Worm (Caenorhabditis elegans) whole organism, L1 larva: ENCODE measurements around the gene Y43F8B.11.

Source experiments
- C34B4.2 ChIP-seq: sonication (generic microtip); optimal IDR thresholded peaks from 2 replicates; lab custom pipeline; 2017; ENCODE audit warnings: mild to moderate bottlenecking, missing genetic modification characterization, missing compliant biosample characterization
- F16B12.6 ChIP-seq: fragments of 150-350 bp; optimal IDR thresholded peaks from 2 replicates; lab custom pipeline; 2014; ENCODE audit warnings: missing biosample characterization, missing genetic modification characterization
- Y116A8C.19 ChIP-seq: sonication (generic microtip); optimal IDR thresholded peaks from 2 replicates; lab custom pipeline; 2016; ENCODE audit warnings: missing compliant biosample characterization, missing genetic modification characterization, borderline replicate concordance
- aly-2 ChIP-seq: fragments of 150-350 bp; optimal IDR thresholded peaks from 2 replicates; lab custom pipeline; 2014; ENCODE audit warnings: missing biosample characterization, missing genetic modification characterization
- blmp-1 ChIP-seq: fragments of 150-350 bp; optimal IDR thresholded peaks from 2 replicates; lab custom pipeline; 2014; ENCODE audit warnings: missing biosample characterization, missing genetic modification characterization
- ceh-8 ChIP-seq: fragments of 200-800 bp; sonication (Bioruptor generic); optimal IDR thresholded peaks from 2 replicates; lab custom pipeline; 2018; ENCODE audit warnings: mild to moderate bottlenecking, missing genetic modification characterization, moderate library complexity, missing compliant biosample characterization
- ceh-88 ChIP-seq: fragments of 200-800 bp; sonication (Bioruptor generic); IDR thresholded peaks from 2 replicates; pipeline ENCODE4 v1.3.6; 2022; ENCODE audit warnings: missing genetic modification characterization, missing compliant biosample characterization
- ces-1 ChIP-seq: fragments of 150-350 bp; optimal IDR thresholded peaks from 2 replicates; lab custom pipeline; 2014; ENCODE audit warnings: missing biosample characterization, missing genetic modification reagents, missing genetic modification characterization
- efl-1 ChIP-seq, 4 experiments: fragments of 150-350 bp; optimal IDR thresholded peaks in 3 of 4; peaks in 1 of 4; 1 replicate in 1 of 4; 2 replicates in 3 of 4; lab custom pipeline; 2014; ENCODE audit warnings: missing biosample characterization in 2 of 4, missing genetic modification characterization in 2 of 4, missing genetic modification reagents in 2 of 4
- efl-3 ChIP-seq: fragments of 200-800 bp; sonication (Bioruptor generic); optimal IDR thresholded peaks from 2 replicates; lab custom pipeline; 2018; ENCODE audit warnings: mild to moderate bottlenecking, missing genetic modification characterization, missing compliant biosample characterization
- egl-13 ChIP-seq: sonication (generic microtip); optimal IDR thresholded peaks from 2 replicates; lab custom pipeline; 2016; ENCODE audit warnings: missing genotype, missing genetic modification reagents, missing genetic modification characterization, missing compliant biosample characterization
- egl-27 ChIP-seq, 2 experiments: fragments of 150-350 bp in 1 of 2; sonication (generic microtip); optimal IDR thresholded peaks; 3 replicates each; lab custom pipeline; 2017 to 2018; ENCODE audit warnings: missing biosample characterization in 2 of 2, missing genetic modification characterization in 2 of 2, missing genetic modification reagents in 2 of 2
- elt-2 ChIP-seq: sonication (generic microtip); optimal IDR thresholded peaks from 2 replicates; lab custom pipeline; 2016; ENCODE audit warnings: missing genetic modification characterization, mild to moderate bottlenecking, inconsistent platforms, missing compliant biosample characterization, missing genetic modification reagents
- elt-3 ChIP-seq, 6 experiments: fragments of 150-350 bp in 1 of 6; sonication (generic microtip); optimal IDR thresholded peaks; 2 replicates each; lab custom pipeline; 2017 to 2018; ENCODE audit warnings: missing biosample characterization in 6 of 6, missing genetic modification characterization in 6 of 6, inconsistent platforms in 1 of 6
- ets-5 ChIP-seq: fragments of 200-800 bp; sonication (Bioruptor generic); IDR thresholded peaks from 2 replicates; pipeline ENCODE4 v1.3.6; 2022; ENCODE audit warnings: missing genetic modification characterization, missing compliant biosample characterization
- fkh-4 ChIP-seq: sonication (generic microtip); optimal IDR thresholded peaks from 2 replicates; lab custom pipeline; 2016; ENCODE audit warnings: missing compliant biosample characterization, missing genetic modification characterization, borderline replicate concordance
- fos-1 ChIP-seq: fragments of 150-350 bp; optimal IDR thresholded peaks from 2 replicates; lab custom pipeline; 2014; ENCODE audit warnings: missing biosample characterization, missing genetic modification characterization
- grh-1 ChIP-seq: fragments of 200-800 bp; sonication (Bioruptor generic); IDR thresholded peaks from 2 replicates; pipeline ENCODE4 v1.3.6; 2022; ENCODE audit warnings: missing genetic modification reagents, missing genetic modification characterization, missing compliant biosample characterization
- hlh-4 ChIP-seq: sonication (generic microtip); optimal IDR thresholded peaks from 2 replicates; lab custom pipeline; 2016; ENCODE audit warnings: mild to moderate bottlenecking, missing genetic modification characterization, missing compliant biosample characterization
- hpl-2 ChIP-seq: fragments of 150-350 bp; optimal IDR thresholded peaks from 2 replicates; lab custom pipeline; 2014; ENCODE audit warnings: missing biosample characterization, missing genetic modification reagents, missing genetic modification characterization
- lin-13 ChIP-seq: fragments of 150-350 bp; optimal IDR thresholded peaks from 2 replicates; lab custom pipeline; 2014; ENCODE audit warnings: missing biosample characterization, missing genetic modification reagents, missing genetic modification characterization
- lin-14 ChIP-seq: fragments of 200-800 bp; sonication (Bioruptor generic); optimal IDR thresholded peaks from 2 replicates; lab custom pipeline; 2018; ENCODE audit warnings: mild to moderate bottlenecking, missing genetic modification characterization, moderate library complexity, missing compliant biosample characterization
- lin-15B ChIP-seq: fragments of 150-350 bp; sonication (generic microtip); optimal IDR thresholded peaks from 3 replicates; lab custom pipeline; 2014; ENCODE audit warnings: missing biosample characterization, missing genetic modification characterization
- mdl-1 ChIP-seq, 2 experiments: fragments of 150-350 bp; optimal IDR thresholded peaks; 2 replicates each; lab custom pipeline; 2014 to 2017; ENCODE audit warnings: missing biosample characterization in 2 of 2, missing genetic modification characterization in 2 of 2, inconsistent platforms in 1 of 2
- mep-1 ChIP-seq: fragments of 150-350 bp; optimal IDR thresholded peaks from 2 replicates; lab custom pipeline; 2014; ENCODE audit warnings: missing biosample characterization, missing genetic modification characterization
- nhr-28 ChIP-seq: fragments of 150-350 bp; optimal IDR thresholded peaks from 2 replicates; lab custom pipeline; 2014; ENCODE audit warnings: missing biosample characterization, missing genetic modification characterization
- nhr-47 ChIP-seq: sonication (generic microtip); optimal IDR thresholded peaks from 2 replicates; lab custom pipeline; 2016; ENCODE audit warnings: mild to moderate bottlenecking, missing genetic modification characterization, moderate library complexity, missing compliant biosample characterization
- nhr-84 ChIP-seq: sonication (generic microtip); optimal IDR thresholded peaks from 2 replicates; lab custom pipeline; 2017; ENCODE audit warnings: missing biosample characterization, missing genetic modification characterization
- nhr-85 ChIP-seq: sonication (generic microtip); peaks from one replicate; lab custom pipeline; 2016; ENCODE audit warnings: missing genetic modification characterization, inconsistent platforms, missing compliant biosample characterization
- nhr-90 ChIP-seq: sonication (generic microtip); optimal IDR thresholded peaks from 2 replicates; lab custom pipeline; 2016; ENCODE audit warnings: mild to moderate bottlenecking, missing genetic modification characterization, missing compliant biosample characterization; ENCODE audit not compliant: poor library complexity
- pag-3 ChIP-seq: sonication (generic microtip); optimal IDR thresholded peaks from 2 replicates; lab custom pipeline; 2017; ENCODE audit warnings: missing genetic modification characterization, mild to moderate bottlenecking, missing compliant biosample characterization, antibody characterized with exemption, borderline replicate concordance; ENCODE audit not compliant: insufficient read depth
- pqm-1 ChIP-seq: sonication (generic microtip); optimal IDR thresholded peaks from 3 replicates; lab custom pipeline; 2017; ENCODE audit warnings: missing biosample characterization, missing genetic modification characterization
- rnt-1 ChIP-seq: sonication (generic microtip); optimal IDR thresholded peaks from 2 replicates; lab custom pipeline; 2016; ENCODE audit warnings: mild to moderate bottlenecking, missing genetic modification characterization, moderate library complexity, missing compliant biosample characterization
- skn-1 ChIP-seq: fragments of 150-350 bp; optimal IDR thresholded peaks from 2 replicates; lab custom pipeline; 2014; ENCODE audit warnings: missing biosample characterization, missing genetic modification characterization
- snu-23 ChIP-seq: sonication (generic microtip); optimal IDR thresholded peaks from 2 replicates; lab custom pipeline; 2016; ENCODE audit warnings: missing genetic modification characterization, missing compliant biosample characterization
- sox-4 ChIP-seq: sonication (generic microtip); optimal IDR thresholded peaks from 2 replicates; lab custom pipeline; 2016; ENCODE audit warnings: missing genetic modification characterization, missing compliant biosample characterization
- sptf-1 ChIP-seq: fragments of 150-350 bp; optimal IDR thresholded peaks from 2 replicates; lab custom pipeline; 2014; ENCODE audit warnings: missing biosample characterization, missing genetic modification characterization
- sup-37 ChIP-seq: fragments of 200-800 bp; sonication (Bioruptor generic); optimal IDR thresholded peaks from 2 replicates; lab custom pipeline; 2018; ENCODE audit warnings: mild to moderate bottlenecking, missing genetic modification characterization, missing compliant biosample characterization
- tbx-2 ChIP-seq: sonication (generic microtip); optimal IDR thresholded peaks from 2 replicates; lab custom pipeline; 2016; ENCODE audit warnings: missing genetic modification characterization, missing compliant biosample characterization
- unc-130 ChIP-seq: fragments of 150-350 bp; optimal IDR thresholded peaks from 2 replicates; lab custom pipeline; 2017; ENCODE audit warnings: missing biosample characterization, missing genetic modification characterization, inconsistent platforms
- unc-86 ChIP-seq: sonication (generic microtip); optimal IDR thresholded peaks from 2 replicates; lab custom pipeline; 2016; ENCODE audit warnings: missing genetic modification characterization, missing compliant biosample characterization
- unc-98 ChIP-seq: fragments of 200-800 bp; sonication (Bioruptor generic); IDR thresholded peaks from 2 replicates; pipeline ENCODE4 v1.3.6; 2022; ENCODE audit warnings: missing genetic modification characterization, missing compliant biosample characterization
- zip-4 ChIP-seq: fragments of 200-800 bp; sonication (Bioruptor generic); optimal IDR thresholded peaks from 2 replicates; lab custom pipeline; 2018; ENCODE audit warnings: mild to moderate bottlenecking, missing genetic modification characterization, moderate library complexity, missing compliant biosample characterization

Gene Y43F8B.11

DNA sequence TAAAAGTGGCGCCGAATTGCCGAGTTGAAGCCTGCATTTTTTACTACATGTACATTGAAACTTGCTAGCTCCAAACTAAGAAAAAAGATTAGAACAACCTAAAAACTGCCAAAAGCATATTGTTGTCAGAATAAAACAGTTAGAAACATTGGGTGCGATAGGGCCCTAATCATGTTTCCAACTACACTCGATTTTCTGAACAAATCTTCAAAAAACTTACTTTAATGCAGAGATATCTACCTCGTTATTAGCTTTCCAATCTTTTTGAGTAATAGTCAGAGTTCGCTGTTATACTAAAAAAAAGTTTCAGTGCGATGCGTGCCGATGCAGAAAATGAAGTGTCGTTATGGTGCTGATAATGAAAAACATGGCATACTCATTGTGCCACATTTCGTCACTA, 14.8 kb upstream of the Y43F8B.11 start, which contains the start of the genes Y43F8B.13 and Y43F8B.14:
Y43F8B.13 (plus strand) TSS at position 301 of the 400 bp plus-strand sequence.
Y43F8B.14 (minus strand) TSS at position 322 of the 400 bp plus-strand sequence.
- no peak for TF ChIP-seq grh-1 (GFP tag; lab: Robert Waterston, UW)
- no peak for TF ChIP-seq snu-23
- TF ChIP-seq unc-130, result no peak
- TF ChIP-seq pqm-1 (tag; lab: Kevin White, UChicago), result no peak
- TF ChIP-seq nhr-90 (tag; lab: Kevin White, UChicago), result no peak
- TF ChIP-seq nhr-84, result no peak
- no peak for TF ChIP-seq efl-3
- no peak for TF ChIP-seq fos-1
- TF ChIP-seq nhr-47, result no peak
- no peak for TF ChIP-seq egl-27 (tag; optimal IDR thresholded peaks at IDR 0.05; lab: Kevin White, UChicago)
- TF ChIP-seq ets-5 (GFP tag; lab: Robert Waterston, UW), result no peak
- TF ChIP-seq C34B4.2, result no peak
- no peak for TF ChIP-seq ces-1 (GFP tag; lab: Kevin White, UChicago)
- no peak for TF ChIP-seq lin-15B (tag; lab: Kevin White, UChicago)
- TF ChIP-seq unc-86 (tag; lab: Kevin White, UChicago), result no peak
- no peak for TF ChIP-seq sup-37 (GFP tag; lab: Kevin White, UChicago)
- no peak for TF ChIP-seq ceh-8 (GFP tag; lab: Kevin White, UChicago)
- no peak for TF ChIP-seq F16B12.6 (tag; lab: Kevin White, UChicago)
- TF ChIP-seq lin-14 (GFP tag; lab: Kevin White, UChicago), result no peak
- TF ChIP-seq elt-2 (tag; lab: Kevin White, UChicago), result no peak

DNA sequence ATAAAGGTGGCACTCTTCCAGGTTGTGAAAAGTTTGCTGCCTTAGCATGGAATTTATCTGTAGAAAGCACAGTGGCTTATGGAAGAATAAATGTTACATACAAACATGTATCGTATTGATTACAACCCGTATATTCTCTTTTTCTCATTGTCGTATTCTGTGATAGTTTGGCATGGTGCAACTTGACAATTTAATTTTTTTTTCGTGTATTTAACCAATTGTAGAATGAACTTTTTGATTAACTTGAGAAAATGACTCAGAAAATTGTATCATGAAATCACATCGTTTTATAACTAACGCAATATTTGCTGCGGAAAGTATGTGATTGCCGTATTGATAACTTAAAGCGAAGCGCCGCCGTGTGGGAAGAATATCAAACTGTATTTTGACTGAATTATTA, 13.4 kb upstream of the Y43F8B.11 start, which contains the start of gene Y43F8B.24:
Y43F8B.24 (plus strand) TSS at position 301 of the 400 bp plus-strand sequence.
- TF ChIP-seq efl-1 (optimal IDR thresholded peaks at IDR 0.05; lab: Kevin White, UChicago), result no peak
- peak in 1 of 2 experiments; percentile 52 for TF ChIP-seq efl-1 (GFP tag; optimal IDR thresholded peaks at IDR 0.05 in 1 of 2; lab: Kevin White, UChicago)
- TF ChIP-seq lin-13 (GFP tag; lab: Kevin White, UChicago), result no peak
- TF ChIP-seq aly-2 (tag; lab: Kevin White, UChicago), result no peak
- TF ChIP-seq Y116A8C.19, result no peak

DNA sequence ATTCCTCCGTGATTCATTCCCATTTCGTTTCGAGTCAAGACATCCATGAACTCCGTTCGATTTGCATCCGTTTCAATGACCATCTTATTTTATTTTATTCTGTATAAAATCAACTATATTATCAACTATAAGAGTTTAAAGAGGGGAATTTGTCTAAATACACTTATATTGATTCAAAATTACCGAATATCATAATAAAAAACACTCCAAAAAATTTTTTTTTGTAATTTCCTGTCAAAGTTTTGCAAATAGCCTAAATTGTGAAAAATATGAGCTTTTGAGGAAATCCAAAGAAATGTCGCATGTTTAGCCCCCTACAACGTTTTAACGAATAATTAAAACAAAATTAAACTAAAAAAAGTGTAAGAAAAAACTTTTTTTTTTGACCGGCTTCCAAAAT, 8.5 kb upstream of the Y43F8B.11 start, which contains the start of gene Y43F8B.15:
Y43F8B.15 (minus strand) TSS at position 101 of the 400 bp plus-strand sequence.
- TF ChIP-seq egl-13, result no peak
- no peak for TF ChIP-seq ets-5 (GFP tag; lab: Robert Waterston, UW)
- TF ChIP-seq skn-1 (tag; lab: Kevin White, UChicago), result no peak
- no peak for TF ChIP-seq elt-2 (tag; lab: Kevin White, UChicago)
- no peak for TF ChIP-seq nhr-28 (tag; lab: Kevin White, UChicago)
- no peak for TF ChIP-seq rnt-1
- TF ChIP-seq fkh-4 (tag; lab: Kevin White, UChicago), result no peak
- TF ChIP-seq hpl-2, result no peak
- no peak for TF ChIP-seq mdl-1 (tag; optimal IDR thresholded peaks at IDR 0.05; lab: Kevin White, UChicago)
- TF ChIP-seq zip-4, result no peak
- TF ChIP-seq ceh-88 (GFP tag; lab: Robert Waterston, UW), result no peak
- no peak for TF ChIP-seq egl-27 (tag; optimal IDR thresholded peaks at IDR 0.05; lab: Kevin White, UChicago)
- TF ChIP-seq nhr-84, result no peak
- TF ChIP-seq, all 84 proteins: peak for 0

DNA sequence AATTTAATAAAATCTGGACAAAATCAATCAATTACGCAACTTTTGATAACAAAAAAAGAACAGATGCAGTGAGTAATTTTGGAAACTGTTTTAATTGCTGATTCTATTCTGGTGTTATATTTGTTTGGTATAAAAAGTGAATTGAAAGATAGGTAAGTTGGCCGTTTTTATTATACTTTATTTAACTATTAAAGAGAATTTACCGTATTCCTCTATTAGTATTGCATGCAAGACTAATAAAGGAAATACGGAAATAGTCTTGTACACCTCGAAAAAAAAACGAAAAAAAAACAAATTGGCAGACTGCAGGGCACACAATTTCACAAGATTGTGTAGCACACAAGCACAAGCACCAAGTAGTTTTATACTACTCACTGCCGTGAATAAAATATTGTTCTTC, 7.9 kb upstream of the Y43F8B.11 start, which contains the start of gene Y43F8B.25:
Y43F8B.25 (plus strand) TSS at position 301 of the 400 bp plus-strand sequence.
- TF ChIP-seq sptf-1 (tag; lab: Kevin White, UChicago), result no peak
- TF ChIP-seq nhr-47, result no peak
- TF ChIP-seq nhr-85, result no peak
- TF ChIP-seq elt-3 (tag; optimal IDR thresholded peaks at IDR 0.05; lab: Kevin White, UChicago), result no peak
- TF ChIP-seq fos-1, result no peak
- TF ChIP-seq sox-4 (tag; lab: Kevin White, UChicago), result no peak
- TF ChIP-seq hlh-4, result no peak
- no peak for TF ChIP-seq mep-1 (tag; lab: Kevin White, UChicago)
- no peak for TF ChIP-seq blmp-1 (tag; lab: Kevin White, UChicago)
- no peak for TF ChIP-seq tbx-2 (tag; lab: Kevin White, UChicago)
- TF ChIP-seq nhr-84, result no peak
- TF ChIP-seq pag-3, result no peak
- TF ChIP-seq unc-98 (GFP tag; lab: Robert Waterston, UW), result no peak
